Worm (Caenorhabditis elegans): Measurements from ENCODE around the gene cri-3.

DNA sequence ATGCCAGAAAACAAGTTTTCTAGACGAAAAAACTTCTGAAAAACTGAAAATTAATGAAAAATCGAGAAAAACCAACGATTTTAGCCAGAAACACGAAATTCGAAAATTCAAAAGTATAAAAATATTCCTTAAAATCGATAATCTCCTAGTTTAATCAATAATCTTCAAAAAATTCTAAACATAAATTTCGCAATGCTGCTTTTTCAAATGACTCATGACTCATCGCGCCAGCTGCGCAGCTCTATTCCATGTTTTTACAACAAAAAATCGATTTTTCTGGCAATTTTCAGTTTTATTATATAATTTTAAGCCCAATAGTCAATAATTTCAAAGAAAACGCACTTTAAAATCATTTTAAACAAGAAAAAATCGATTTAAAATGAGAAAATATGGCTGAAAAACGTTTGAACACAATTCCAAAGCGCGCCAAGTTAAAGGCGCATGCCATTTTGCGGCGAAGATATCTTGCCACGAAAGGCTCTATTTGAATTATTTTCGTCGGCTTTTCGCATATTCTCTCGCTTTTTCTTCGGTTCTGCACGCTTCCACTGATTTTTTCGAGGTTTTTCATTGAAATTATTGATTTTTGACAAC, at the start of gene cri-3:
- TF ChIP-seq pha-2 (tag; optimal IDR thresholded peaks at IDR 0.05) (no peak), pqm-1 (tag; optimal IDR thresholded peaks at IDR 0.05) (no peak), Y22D7AL.16 (tag; optimal IDR thresholded peaks at IDR 0.05) (no peak), ama-1 (optimal IDR thresholded peaks at IDR 0.05) (no peak), zip-5 (tag; optimal IDR thresholded peaks at IDR 0.05) (no peak), unc-3 (GFP tag; conservative IDR thresholded peaks at IDR 0.05) (no peak), unc-3 (tag; optimal IDR thresholded peaks at IDR 0.05) (no peak), tbx-2 (tag; optimal IDR thresholded peaks at IDR 0.05) (no peak)

Data from whole organism, late embryonic.